Fruit fly (Drosophila melanogaster): ENCODE data around the gene CG18428.

Gene CG18428

dm6 chr3R:24103708-24104107 lies 5.4 kb upstream of the CG18428 start:
- TF ChIP-seq CTCF (optimal IDR thresholded peaks at IDR 0.05): no peak
- TF ChIP-seq CG8478 (optimal IDR thresholded peaks at IDR 0.05): no peak

- TF ChIP-seq CG8478 (optimal IDR thresholded peaks at IDR 0.05) (no peak), CTCF (optimal IDR thresholded peaks at IDR 0.05) (no peak)
Measured at dm6 chr3R:24104471-24105311, 4.4 kb upstream of the CG18428 start.

- TF ChIP-seq CG8478 (optimal IDR thresholded peaks at IDR 0.05) (no peak), CTCF (optimal IDR thresholded peaks at IDR 0.05) (peak in 1 of 2 experiments; percentile 34)
Measured at dm6 chr3R:24105312-24105902, 3.7 kb upstream of the CG18428 start, which contains the start of gene Syx1A. Gene Syx1A, minus strand, starts transcription at chr3R:24105763.

- no peak for TF ChIP-seq CTCF (optimal IDR thresholded peaks at IDR 0.05)
- no peak for TF ChIP-seq CG8478 (optimal IDR thresholded peaks at IDR 0.05)
Measured at dm6 chr3R:24106059-24106631, 3.0 kb upstream of the CG18428 start.

- TF ChIP-seq CG8478 (optimal IDR thresholded peaks at IDR 0.05) (no peak), CTCF (optimal IDR thresholded peaks at IDR 0.05) (no peak)
Measured at dm6 chr3R:24106879-24107441, 2.2 kb upstream of the CG18428 start, which contains the start of gene CG10694. Gene CG10694, plus strand, starts transcription at chr3R:24107391.

dm6 chr3R:24112320-24113069 lies 3.4 kb downstream of the CG18428 start, which contains the start of gene CG13605:
Gene CG13605, minus strand, starts transcription at chr3R:24112389.
- TF ChIP-seq CTCF (optimal IDR thresholded peaks at IDR 0.05) (no peak), CG8478 (optimal IDR thresholded peaks at IDR 0.05) (no peak)

dm6 chr3R:24113070-24113385 lies 3.9 kb downstream of the CG18428 start, which contains the start of gene Root:
Gene Root, plus strand, starts transcription at chr3R:24113286.
- TF ChIP-seq CTCF (optimal IDR thresholded peaks at IDR 0.05): no peak
- TF ChIP-seq CG8478 (optimal IDR thresholded peaks at IDR 0.05): no peak

- TF ChIP-seq CTCF (optimal IDR thresholded peaks at IDR 0.05) (no peak), CG8478 (optimal IDR thresholded peaks at IDR 0.05) (no peak)
Measured at dm6 chr3R:24116180-24116579, 7.0 kb downstream of the CG18428 start, which contains the start of gene CG13607. Gene CG13607, minus strand, starts transcription at chr3R:24116322.

dm6 chr3R:24116972-24117371 lies 7.8 kb downstream of the CG18428 start:
- TF ChIP-seq CTCF (optimal IDR thresholded peaks at IDR 0.05): no peak
- no peak for TF ChIP-seq CG8478 (optimal IDR thresholded peaks at IDR 0.05)

dm6 chr3R:24121669-24122068 lies 12.5 kb downstream of the CG18428 start:
- TF ChIP-seq CG8478 (optimal IDR thresholded peaks at IDR 0.05): no peak
- TF ChIP-seq CTCF (optimal IDR thresholded peaks at IDR 0.05): no peak

dm6 chr3R:24122369-24122768 lies 13.2 kb downstream of the CG18428 start:
- TF ChIP-seq CG8478 (optimal IDR thresholded peaks at IDR 0.05): no peak
- no peak for TF ChIP-seq CTCF (optimal IDR thresholded peaks at IDR 0.05)

dm6 chr3R:24130080-24130479 lies 20.9 kb downstream of the CG18428 start, which contains the start of the genes GatB and Tsc1:
Gene GatB, minus strand, starts transcription at chr3R:24130255.
Gene Tsc1, plus strand, starts transcription at chr3R:24130307.
- TF ChIP-seq CG8478 (optimal IDR thresholded peaks at IDR 0.05) (no peak), CTCF (optimal IDR thresholded peaks at IDR 0.05) (peak in 1 of 2 experiments; percentile 12)

dm6 chr3R:24134580-24134979 lies 25.4 kb downstream of the CG18428 start, which contains the start of gene Sec10:
Gene Sec10, plus strand, starts transcription at chr3R:24134831.
- TF ChIP-seq CG8478 (optimal IDR thresholded peaks at IDR 0.05) (no peak), CTCF (optimal IDR thresholded peaks at IDR 0.05) (no peak)

dm6 chr3R:24137311-24137945 lies 28.3 kb downstream of the CG18428 start, which contains the start of gene Npc2f:
Gene Npc2f, plus strand, starts transcription at chr3R:24137895.
- TF ChIP-seq CTCF (optimal IDR thresholded peaks at IDR 0.05) (no peak), CG8478 (optimal IDR thresholded peaks at IDR 0.05) (no peak)
